Worm (Caenorhabditis elegans) whole organism, L1 larva: Measurements from ENCODE around the gene num-1.

Experiments used
- aha-1 ChIP-seq: fragments of 150-350 bp; optimal IDR thresholded peaks from 2 replicates; lab custom pipeline; 2014; ENCODE audit warnings: missing biosample characterization, missing genetic modification characterization
- dpl-1 ChIP-seq, 3 experiments: fragments of 150-350 bp in 2 of 3; sonication (generic microtip) in 1 of 3; optimal IDR thresholded peaks; 2 replicates each; lab custom pipeline; 2014 to 2017; ENCODE audit warnings: missing biosample characterization in 3 of 3, missing genetic modification characterization in 3 of 3, missing genetic modification reagents in 3 of 3
- elt-2 ChIP-seq: sonication (generic microtip); optimal IDR thresholded peaks from 2 replicates; lab custom pipeline; 2016; ENCODE audit warnings: missing genetic modification characterization, mild to moderate bottlenecking, inconsistent platforms, missing compliant biosample characterization, missing genetic modification reagents
- fkh-4 ChIP-seq: sonication (generic microtip); optimal IDR thresholded peaks from 2 replicates; lab custom pipeline; 2016; ENCODE audit warnings: missing compliant biosample characterization, missing genetic modification characterization, borderline replicate concordance
- fos-1 ChIP-seq: fragments of 150-350 bp; optimal IDR thresholded peaks from 2 replicates; lab custom pipeline; 2014; ENCODE audit warnings: missing biosample characterization, missing genetic modification characterization
- lin-15B ChIP-seq: fragments of 150-350 bp; sonication (generic microtip); optimal IDR thresholded peaks from 3 replicates; lab custom pipeline; 2014; ENCODE audit warnings: missing biosample characterization, missing genetic modification characterization
- nhr-28 ChIP-seq: fragments of 150-350 bp; optimal IDR thresholded peaks from 2 replicates; lab custom pipeline; 2014; ENCODE audit warnings: missing biosample characterization, missing genetic modification characterization
- nhr-77 ChIP-seq: fragments of 150-350 bp; optimal IDR thresholded peaks from 2 replicates; lab custom pipeline; 2014; ENCODE audit warnings: missing biosample characterization, missing genetic modification characterization
- nhr-90 ChIP-seq: sonication (generic microtip); optimal IDR thresholded peaks from 2 replicates; lab custom pipeline; 2016; ENCODE audit warnings: mild to moderate bottlenecking, missing genetic modification characterization, missing compliant biosample characterization; ENCODE audit not compliant: poor library complexity
- xbp-1 ChIP-seq: sonication (generic microtip); optimal IDR thresholded peaks from 2 replicates; lab custom pipeline; 2016; ENCODE audit warnings: missing genetic modification characterization, missing compliant biosample characterization

ce11 chrV:20828820-20829219 is 791 bp upstream of the num-1 start, which contains the start of gene sbt-1:
- TF ChIP-seq nhr-28 (tag; lab: Kevin White, UChicago): no peak
- peak; percentile 37 for TF ChIP-seq fos-1 (tag; lab: Kevin White, UChicago)
- no peak for TF ChIP-seq aha-1 (tag; lab: Kevin White, UChicago)
- no peak for TF ChIP-seq elt-2 (tag; lab: Kevin White, UChicago)
- TF ChIP-seq dpl-1 (GFP tag; optimal IDR thresholded peaks at IDR 0.05; lab: Kevin White, UChicago): peak in 2 of 3 experiments; percentile 22 to 38
- peak; percentile 23 for TF ChIP-seq xbp-1
- TF ChIP-seq lin-15B (tag; lab: Kevin White, UChicago): peak; percentile 23
- TF ChIP-seq nhr-90: no peak
- no peak for TF ChIP-seq fkh-4 (tag; lab: Kevin White, UChicago)
- no peak for TF ChIP-seq nhr-77
